Fruit fly (Drosophila melanogaster): ENCODE measurements around the gene CG44259.

DNA sequence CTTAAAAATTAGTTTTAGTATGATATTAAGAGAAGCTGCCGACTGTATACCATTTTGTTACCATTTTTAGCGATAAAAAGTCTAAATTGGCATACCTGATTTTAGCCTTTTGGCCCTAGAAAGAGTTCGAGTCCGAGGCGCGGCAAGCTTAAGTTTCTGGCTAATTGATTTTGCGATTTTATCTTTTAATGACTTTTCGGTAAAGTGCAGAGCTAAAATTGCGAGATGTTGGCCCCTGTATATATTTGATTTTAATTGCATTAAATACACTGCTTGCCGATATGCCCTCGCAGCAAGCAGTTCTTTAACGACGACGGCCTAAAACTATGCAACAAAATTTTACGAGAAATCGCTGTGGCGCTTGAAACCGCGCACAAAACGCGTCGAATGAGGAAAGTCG lies 22.4 kb downstream of the CG44259 start:
- no peak for TF ChIP-seq Pif1B (GFP tag; optimal IDR thresholded peaks at IDR 0.05)
- no peak for TF ChIP-seq CG9948 (tag; optimal IDR thresholded peaks at IDR 0.05)
- TF ChIP-seq CG8301 (tag; optimal IDR thresholded peaks at IDR 0.05), result peak; percentile 8
- 0 out of 2 replicates have a peak, but pooled peaks have one; percentile 10 for TF ChIP-seq Ets98B (GFP tag; IDR thresholded peaks at IDR 0.05)
- no peak for TF ChIP-seq EcR (GFP tag; optimal IDR thresholded peaks at IDR 0.05)
- no peak for TF ChIP-seq CG32121 (GFP tag; IDR thresholded peaks at IDR 0.05)
- TF ChIP-seq Snoo (tag; optimal IDR thresholded peaks at IDR 0.05), result no peak
- TF ChIP-seq CG8159 (tag; optimal IDR thresholded peaks at IDR 0.05), result no peak
- TF ChIP-seq CG14655 (GFP tag; optimal IDR thresholded peaks at IDR 0.05), result no peak
